Fruit fly (Drosophila melanogaster): ENCODE results near the gene NO66.

NO66 gene

dm6 chrX:4322234-4323210 lies 3.3 kb downstream of the NO66 start, which contains the start of gene norpA (continued):
- TF ChIP-seq CG8089 (GFP tag; optimal IDR thresholded peaks at IDR 0.05) (no peak), tio (GFP tag; optimal IDR thresholded peaks at IDR 0.05) (no peak), CG17328 (GFP tag; IDR thresholded peaks at IDR 0.05) (no peak), CG5180 (GFP tag; optimal IDR thresholded peaks at IDR 0.05) (no peak), CG9797 (GFP tag; optimal IDR thresholded peaks at IDR 0.05) (peak; percentile 12), cg (GFP tag; optimal IDR thresholded peaks at IDR 0.05) (no peak), Mes4 (GFP tag; optimal IDR thresholded peaks at IDR 0.05) (peak; percentile 56), luna (GFP tag; optimal IDR thresholded peaks at IDR 0.05) (no peak), ERR (GFP tag; optimal IDR thresholded peaks at IDR 0.05) (peak; percentile 19), CG12942 (GFP tag; optimal IDR thresholded peaks at IDR 0.05) (no peak), CG14050 (GFP tag; IDR thresholded peaks at IDR 0.05) (no peak), Dbx (GFP tag; IDR thresholded peaks at IDR 0.05) (peak; percentile 64; the same call in 2 of the 3 replicates), az2 (GFP tag; optimal IDR thresholded peaks at IDR 0.05) (no peak), CG12769 (tag; optimal IDR thresholded peaks at IDR 0.05) (no peak), Side (GFP tag; optimal IDR thresholded peaks at IDR 0.05) (peak; percentile 5), CG14667 (GFP tag; IDR thresholded peaks at IDR 0.05) (no peak), grau (tag; optimal IDR thresholded peaks at IDR 0.05) (peak; percentile 25), CG9817 (tag; optimal IDR thresholded peaks at IDR 0.05) (no peak), eve (GFP tag; optimal IDR thresholded peaks at IDR 0.05) (no peak), Elba2 (GFP tag; optimal IDR thresholded peaks at IDR 0.05) (no peak), CG4282 (GFP tag; optimal IDR thresholded peaks at IDR 0.05) (no peak), Mad (GFP tag; optimal IDR thresholded peaks at IDR 0.05) (peak; percentile 16), dysf (GFP tag; IDR thresholded peaks at IDR 0.05) (no peak), gt (GFP tag; IDR thresholded peaks at IDR 0.05) (no peak), gsb (GFP tag; IDR thresholded peaks at IDR 0.05) (no peak), CG11504 (tag; optimal IDR thresholded peaks at IDR 0.05) (peak; percentile 53), Neu2 (GFP tag; optimal IDR thresholded peaks at IDR 0.05; ENCODE audit: borderline replicate concordance) (no peak), Ravus (GFP tag; IDR thresholded peaks at IDR 0.05) (no peak), CG33213 (GFP tag; optimal IDR thresholded peaks at IDR 0.05) (peak; percentile 2), CG6175 (GFP tag; IDR thresholded peaks at IDR 0.05) (no peak), Hand (GFP tag; optimal IDR thresholded peaks at IDR 0.05) (no peak), ase (GFP tag; IDR thresholded peaks at IDR 0.05) (no peak), salm (tag; optimal IDR thresholded peaks at IDR 0.05) (no peak), jing (GFP tag; optimal IDR thresholded peaks at IDR 0.05) (no peak), chm (GFP tag; IDR thresholded peaks at IDR 0.05) (no peak), ind (GFP tag; optimal IDR thresholded peaks at IDR 0.05) (peak; percentile 10), jumu (GFP tag; optimal IDR thresholded peaks at IDR 0.05) (no peak), CG6654 (GFP tag; optimal IDR thresholded peaks at IDR 0.05) (no peak), CG12219 (GFP tag; optimal IDR thresholded peaks at IDR 0.05) (no peak), CG17385 (GFP tag; optimal IDR thresholded peaks at IDR 0.05) (peak; percentile 6), tna (GFP tag; IDR thresholded peaks at IDR 0.05; ENCODE audit: partially characterized antibody) (peak; percentile 88), lilli (GFP tag; optimal IDR thresholded peaks at IDR 0.05) (peak; percentile 36), Max (GFP tag; optimal IDR thresholded peaks at IDR 0.05) (no peak), lmd (GFP tag; IDR thresholded peaks at IDR 0.05) (0 out of 2 replicates have a peak, but pooled peaks have one; percentile 7), fd102C (GFP tag; optimal IDR thresholded peaks at IDR 0.05) (no peak), CG8290 (GFP tag; optimal IDR thresholded peaks at IDR 0.05) (peak; percentile 98), CG8290 (tag; optimal IDR thresholded peaks at IDR 0.05) (peak; percentile 95 to 96), CG10543 (GFP tag; optimal IDR thresholded peaks at IDR 0.05) (no peak), cad (GFP tag; optimal IDR thresholded peaks at IDR 0.05) (no peak), Trl (optimal IDR thresholded peaks at IDR 0.05) (no peak), Trl (GFP tag; optimal IDR thresholded peaks at IDR 0.05) (no peak)

Measured in whole organism, embryonic.